Fruit fly (Drosophila melanogaster): ENCODE data around the gene CG9920.

DNA sequence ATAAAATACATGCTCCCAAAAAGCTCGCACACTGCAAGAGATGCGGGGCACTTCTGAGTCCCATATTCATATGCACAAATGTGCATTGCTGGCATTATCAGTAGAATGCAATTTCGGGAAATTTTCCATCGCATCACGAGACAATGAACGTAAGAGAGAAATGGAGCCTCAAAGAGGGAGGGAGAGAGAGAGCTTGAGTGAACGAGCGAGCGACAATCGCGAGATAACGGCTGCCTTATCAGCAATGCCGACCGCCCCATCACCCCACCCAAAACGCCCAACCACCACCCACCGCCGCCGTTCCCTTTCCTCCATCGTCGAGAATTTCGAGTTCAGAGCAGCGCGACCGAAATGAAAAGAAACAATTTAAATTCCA, 41.9 kb downstream of the CG9920 start:
- no peak for TF ChIP-seq CG11902 (GFP tag; optimal IDR thresholded peaks at IDR 0.05)
- no peak for TF ChIP-seq CG31627 (GFP tag; optimal IDR thresholded peaks at IDR 0.05)
- no peak for TF ChIP-seq Hr38 (GFP tag; optimal IDR thresholded peaks at IDR 0.05)
- TF ChIP-seq acj6 (GFP tag; optimal IDR thresholded peaks at IDR 0.05), result no peak
- TF ChIP-seq CG10669 (GFP tag; optimal IDR thresholded peaks at IDR 0.05), result no peak
- TF ChIP-seq Eip75B (GFP tag; optimal IDR thresholded peaks at IDR 0.05), result no peak
- TF ChIP-seq fkh (GFP tag; optimal IDR thresholded peaks at IDR 0.05), result no peak
- no peak for TF ChIP-seq salr (GFP tag; optimal IDR thresholded peaks at IDR 0.05)

Measured in whole organism, prepupa.